Worm (Caenorhabditis elegans): ENCODE measurements around the gene cest-1.1.
"Not testable (repeated sequence)": the region's sequence is repeated elsewhere in the genome, so short reads cannot be mapped to it uniquely, and the experiment has no call there.

DNA sequence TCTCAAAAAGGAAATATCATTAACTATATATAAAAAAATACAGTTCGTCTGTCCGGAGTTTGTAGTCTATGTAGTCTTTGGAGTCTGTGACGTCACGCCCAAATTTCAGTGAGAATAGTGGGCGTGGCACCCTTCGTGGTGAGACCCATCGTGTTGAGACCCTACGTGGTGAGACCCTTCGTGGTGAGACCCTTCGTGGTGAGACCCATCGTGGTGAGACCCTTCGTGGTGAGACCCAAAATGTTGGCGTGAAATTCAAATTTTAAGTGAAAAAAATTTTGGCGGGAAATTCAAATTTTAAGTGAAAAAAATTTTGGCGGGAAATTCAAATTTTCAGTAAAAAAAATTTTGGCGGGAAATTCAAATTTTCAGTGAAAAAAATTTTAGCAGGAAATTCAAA, 42.3 kb downstream of the cest-1.1 start:
- not testable (repeated sequence) for TF ChIP-seq tab-1 (GFP tag; IDR thresholded peaks at IDR 0.05); cog-1 (tag; optimal IDR thresholded peaks at IDR 0.05); flt-1 (GFP tag; IDR thresholded peaks at IDR 0.05); klf-2 (GFP tag; conservative IDR thresholded peaks at IDR 0.05); T22C8.4 (GFP tag; IDR thresholded peaks at IDR 0.05)

Measured in whole organism, midembryonic.